Fruit fly (Drosophila melanogaster) whole organism, embryonic: ENCODE measurements around the gene CG9107.

ENCODE experiments used
- Adf1 ChIP-seq: fragments of 200-800 bp; sonication (Bioruptor generic); IDR thresholded peaks from 2 replicates; pipeline ENCODE4 v1.3.6; 2022; ENCODE audit warnings: missing biosample characterization, missing genetic modification characterization
- B-H1 ChIP-seq: fragments of 200-800 bp; sonication (Bioruptor generic); IDR thresholded peaks from 3 replicates; pipeline ENCODE4 v1.3.6; 2022; ENCODE audit warnings: missing biosample characterization, missing genetic modification characterization
- CG1024 ChIP-seq: fragments of 200-800 bp; sonication (Bioruptor generic); IDR thresholded peaks from 2 replicates; pipeline ENCODE4 v1.3.6; 2022; ENCODE audit warnings: missing biosample characterization, missing genetic modification characterization
- CG11085 ChIP-seq: fragments of 200-800 bp; sonication (Bioruptor generic); IDR thresholded peaks from 2 replicates; pipeline ENCODE4 v1.3.6; 2022; ENCODE audit warnings: missing biosample characterization, missing genetic modification characterization
- CG12299 ChIP-seq: fragments of 200-800 bp; sonication (Bioruptor generic); optimal IDR thresholded peaks from 2 replicates; lab custom pipeline; 2018; ENCODE audit warnings: missing biosample characterization, mild to moderate bottlenecking, missing genetic modification characterization
- CG12659 ChIP-seq: fragments of 200-800 bp; sonication (Bioruptor generic); optimal IDR thresholded peaks from 3 replicates; lab custom pipeline; 2017; ENCODE audit warnings: mild to moderate bottlenecking, missing biosample characterization, missing genetic modification reagents, missing genetic modification characterization
- CG15269 ChIP-seq: fragments of 200-800 bp; sonication (Bioruptor generic); optimal IDR thresholded peaks from 2 replicates; lab custom pipeline; 2018; ENCODE audit warnings: missing biosample characterization, mild to moderate bottlenecking, missing genetic modification characterization, moderate library complexity
- CG15514 ChIP-seq: fragments of 200-800 bp; sonication (Bioruptor generic); optimal IDR thresholded peaks from 3 replicates; lab custom pipeline; 2017; ENCODE audit warnings: missing biosample characterization, missing genetic modification characterization, mild to moderate bottlenecking, moderate library complexity, missing genetic modification reagents
- CG17328 ChIP-seq: fragments of 200-800 bp; sonication (Bioruptor generic); IDR thresholded peaks from 2 replicates; pipeline ENCODE4 v1.3.6; 2022; ENCODE audit warnings: missing biosample characterization, missing genetic modification characterization
- CG17385 ChIP-seq: fragments of 200-800 bp; sonication (Bioruptor generic); optimal IDR thresholded peaks from 3 replicates; lab custom pipeline; 2018; ENCODE audit warnings: missing biosample characterization, mild to moderate bottlenecking, missing genetic modification characterization
- CG30403 ChIP-seq: fragments of 200-800 bp; sonication (Bioruptor generic); optimal IDR thresholded peaks from 3 replicates; lab custom pipeline; 2016; ENCODE audit warnings: missing biosample characterization, missing genetic modification characterization
- CG30431 ChIP-seq: fragments of 200-800 bp; sonication (Bioruptor generic); optimal IDR thresholded peaks from 2 replicates; lab custom pipeline; 2017; ENCODE audit warnings: missing biosample characterization, missing genetic modification characterization
- CG4617 ChIP-seq: fragments of 200-800 bp; sonication (Bioruptor generic); optimal IDR thresholded peaks from 3 replicates; lab custom pipeline; 2016; ENCODE audit warnings: missing biosample characterization, missing genetic modification characterization, borderline replicate concordance
- CG6765 ChIP-seq: fragments of 200-800 bp; sonication (Bioruptor generic); optimal IDR thresholded peaks from 3 replicates; lab custom pipeline; 2017; ENCODE audit warnings: missing biosample characterization, mild to moderate bottlenecking, missing genetic modification characterization
- CG8944 ChIP-seq: fragments of 200-800 bp; sonication (Bioruptor generic); optimal IDR thresholded peaks from 3 replicates; lab custom pipeline; 2016; ENCODE audit warnings: missing biosample characterization, missing genetic modification characterization
- D ChIP-seq, 2 experiments: fragments of 200-800 bp in 1 of 2; fragments of >200 bp in 1 of 2; sonication (Bioruptor generic) in 1 of 2; optimal IDR thresholded peaks; 2 replicates in 1 of 2; 3 replicates in 1 of 2; lab custom pipeline; 2017; ENCODE audit warnings: mild to moderate bottlenecking in 1 of 2, missing biosample characterization in 1 of 2, missing genetic modification characterization in 1 of 2, missing genetic modification reagents in 1 of 2
- Fer3 ChIP-seq: fragments of 200-800 bp; sonication (Bioruptor generic); optimal IDR thresholded peaks from 2 replicates; lab custom pipeline; 2018; ENCODE audit warnings: missing biosample characterization, mild to moderate bottlenecking, missing genetic modification characterization, moderate library complexity
- HLH54F ChIP-seq: fragments of 200-800 bp; sonication (Bioruptor generic); optimal IDR thresholded peaks from 3 replicates; lab custom pipeline; 2016; ENCODE audit warnings: missing biosample characterization, missing genetic modification characterization
- MESR4 ChIP-seq: fragments of 200-800 bp; sonication (Bioruptor generic); optimal IDR thresholded peaks from 2 replicates; lab custom pipeline; 2018; ENCODE audit warnings: missing biosample characterization, mild to moderate bottlenecking, missing genetic modification characterization, moderate library complexity
- Med ChIP-seq: fragments of 200-800 bp; sonication (Bioruptor generic); peaks from one replicate; lab custom pipeline; 2016; ENCODE audit warnings: missing biosample characterization, missing genetic modification characterization, mild to moderate bottlenecking, inconsistent platforms, moderate library complexity
- Nf-YB ChIP-seq: fragments of 200-800 bp; sonication (Bioruptor generic); optimal IDR thresholded peaks from 3 replicates; lab custom pipeline; 2019; ENCODE audit warnings: missing biosample characterization, mild to moderate bottlenecking, missing genetic modification characterization, moderate library complexity
- Oli ChIP-seq: fragments of 200-800 bp; sonication (Bioruptor generic); optimal IDR thresholded peaks from 2 replicates; lab custom pipeline; 2018; ENCODE audit warnings: missing biosample characterization, mild to moderate bottlenecking, missing genetic modification characterization, moderate library complexity
- Opbp ChIP-seq: fragments of 200-800 bp; sonication (Bioruptor generic); IDR thresholded peaks from 3 replicates; pipeline ENCODE4 v1.3.6; 2022; ENCODE audit warnings: missing biosample characterization, missing genetic modification characterization; ENCODE audit not compliant: partially characterized antibody
- Sry-β ChIP-seq: fragments of 200-800 bp; sonication (Bioruptor generic); optimal IDR thresholded peaks from 2 replicates; lab custom pipeline; 2018; ENCODE audit warnings: missing biosample characterization, mild to moderate bottlenecking, missing genetic modification characterization, moderate library complexity
- Xbp1 ChIP-seq: fragments of 200-800 bp; sonication (Bioruptor generic); optimal IDR thresholded peaks from 3 replicates; lab custom pipeline; 2016; ENCODE audit warnings: missing biosample characterization, mild to moderate bottlenecking, missing genetic modification characterization
- ara ChIP-seq: fragments of 200-800 bp; sonication (Bioruptor generic); IDR thresholded peaks from 2 replicates; pipeline ENCODE4 v1.3.6; 2022; ENCODE audit warnings: missing biosample characterization, missing genetic modification characterization
- ato ChIP-seq: fragments of 200-800 bp; sonication (Bioruptor generic); IDR thresholded peaks from 2 replicates; pipeline ENCODE4 v1.3.6; 2022; ENCODE audit warnings: missing biosample characterization, missing genetic modification characterization; ENCODE audit not compliant: partially characterized antibody
- br ChIP-seq: fragments of >200 bp; optimal IDR thresholded peaks from 2 replicates; lab custom pipeline; 2017
- crol ChIP-seq: fragments of 200-800 bp; sonication (Bioruptor generic); IDR thresholded peaks from 2 replicates; pipeline ENCODE4 v1.3.6; 2022; ENCODE audit warnings: missing biosample characterization, missing genetic modification characterization
- dmrt11E ChIP-seq: fragments of 200-800 bp; sonication (Bioruptor generic); optimal IDR thresholded peaks from 3 replicates; lab custom pipeline; 2018; ENCODE audit warnings: missing biosample characterization, mild to moderate bottlenecking, missing genetic modification characterization, moderate library complexity
- dmrt99B ChIP-seq: fragments of 200-800 bp; sonication (Bioruptor generic); optimal IDR thresholded peaks from 2 replicates; lab custom pipeline; 2018; ENCODE audit warnings: missing biosample characterization, mild to moderate bottlenecking, missing genetic modification characterization, moderate library complexity
- fd96Cb ChIP-seq: fragments of 200-800 bp; sonication (Bioruptor generic); optimal IDR thresholded peaks from 2 replicates; lab custom pipeline; 2018; ENCODE audit warnings: missing biosample characterization, mild to moderate bottlenecking, missing genetic modification characterization, moderate library complexity
- gsb-n ChIP-seq: fragments of 200-800 bp; sonication (Bioruptor generic); optimal IDR thresholded peaks from 3 replicates; lab custom pipeline; 2018; ENCODE audit warnings: missing biosample characterization, mild to moderate bottlenecking, missing genetic modification characterization
- hkb ChIP-seq, 2 experiments: fragments of 200-800 bp in 1 of 2; fragments of >200 bp in 1 of 2; sonication (Bioruptor generic) in 1 of 2; IDR thresholded peaks in 1 of 2; optimal IDR thresholded peaks in 1 of 2; 2 replicates each; pipeline versions ENCODE4 v1.3.6 to Lab custom; 2017 to 2022; ENCODE audit warnings: missing biosample characterization in 1 of 2, missing genetic modification characterization in 1 of 2
- ind ChIP-seq: fragments of 200-800 bp; sonication (Bioruptor generic); optimal IDR thresholded peaks from 3 replicates; lab custom pipeline; 2016; ENCODE audit warnings: missing biosample characterization, missing genetic modification characterization
- lbe ChIP-seq: fragments of 200-800 bp; sonication (Bioruptor generic); optimal IDR thresholded peaks from 2 replicates; lab custom pipeline; 2016; ENCODE audit warnings: missing biosample characterization, mild to moderate bottlenecking, missing genetic modification characterization
- pan ChIP-seq, 4 experiments: fragments of >200 bp in 3 of 4; fragments of 200-800 bp in 1 of 4; sonication (Bioruptor generic) in 1 of 4; optimal IDR thresholded peaks in 3 of 4; IDR thresholded peaks in 1 of 4; 2 replicates each; pipeline versions ENCODE4 v1.3.6 to Lab custom; 2017 to 2022; ENCODE audit warnings: missing biosample characterization in 2 of 4, missing genetic modification characterization in 2 of 4, mixed read lengths in 1 of 4
- pho ChIP-seq: fragments of 200-800 bp; sonication (Bioruptor generic); optimal IDR thresholded peaks from 2 replicates; lab custom pipeline; 2016; ENCODE audit warnings: missing biosample characterization, missing genetic modification characterization
- row ChIP-seq: fragments of 200-800 bp; sonication (Bioruptor generic); IDR thresholded peaks from 3 replicates; pipeline ENCODE4 v1.3.6; 2022; ENCODE audit warnings: missing biosample characterization, missing genetic modification characterization
- slbo ChIP-seq: fragments of 200-800 bp; sonication (Bioruptor generic); IDR thresholded peaks from 2 replicates; pipeline ENCODE4 v1.3.6; 2022; ENCODE audit warnings: missing biosample characterization, missing genetic modification characterization
- sr ChIP-seq: fragments of 200-800 bp; sonication (Bioruptor generic); IDR thresholded peaks from 3 replicates; pipeline ENCODE4 v1.3.6; 2022; ENCODE audit warnings: missing biosample characterization, missing genetic modification characterization
- ssp ChIP-seq: fragments of 200-800 bp; sonication (Bioruptor generic); IDR thresholded peaks from 2 replicates; pipeline ENCODE4 v1.3.6; 2022; ENCODE audit warnings: missing biosample characterization, missing genetic modification characterization
- sug ChIP-seq: fragments of 200-800 bp; optimal IDR thresholded peaks from 2 replicates; lab custom pipeline; 2019; ENCODE audit warnings: missing biosample characterization, mild to moderate bottlenecking, missing genetic modification characterization, moderate library complexity
- trem ChIP-seq: fragments of 200-800 bp; optimal IDR thresholded peaks from 3 replicates; lab custom pipeline; 2019; ENCODE audit warnings: missing biosample characterization, mild to moderate bottlenecking, missing genetic modification characterization, moderate library complexity
- trh ChIP-seq: fragments of 200-800 bp; sonication (Bioruptor generic); optimal IDR thresholded peaks from 2 replicates; lab custom pipeline; 2016; ENCODE audit warnings: missing biosample characterization, missing genetic modification characterization
- unc-4 ChIP-seq: fragments of 200-800 bp; sonication (Bioruptor generic); IDR thresholded peaks from 2 replicates; pipeline ENCODE4 v1.3.6; 2022; ENCODE audit warnings: missing biosample characterization, missing genetic modification characterization; ENCODE audit not compliant: partially characterized antibody
- vfl ChIP-seq: fragments of 200-800 bp; sonication (Bioruptor generic); optimal IDR thresholded peaks from 2 replicates; lab custom pipeline; 2016; ENCODE audit warnings: missing biosample characterization, missing genetic modification characterization
- zen ChIP-seq: fragments of 200-800 bp; sonication (Bioruptor generic); optimal IDR thresholded peaks from 3 replicates; lab custom pipeline; 2018; ENCODE audit warnings: missing biosample characterization, mild to moderate bottlenecking, missing genetic modification characterization, moderate library complexity

CG9107 gene

DNA sequence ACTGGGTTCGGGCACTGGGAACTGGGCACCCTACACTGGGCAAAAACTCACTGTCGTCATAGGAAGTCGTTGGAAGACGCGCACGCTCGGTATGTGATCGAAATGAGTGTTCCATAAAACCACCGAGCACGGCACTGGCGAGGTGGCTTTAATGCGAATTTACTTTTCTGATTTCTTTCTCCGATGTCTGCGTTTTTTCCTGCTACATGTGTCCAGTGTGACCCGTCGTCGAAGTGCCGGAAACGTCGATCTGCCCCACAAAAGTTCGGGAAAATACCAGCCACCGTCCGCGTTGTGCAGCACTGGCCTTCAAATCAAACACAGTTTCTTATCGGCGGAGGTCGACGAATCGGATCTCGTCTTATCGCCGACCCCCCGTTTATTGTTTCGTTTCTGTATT is 25.1 kb downstream of the CG9107 start, which contains the start of gene Kdm5 (continued):
- TF ChIP-seq dmrt99B (tag; lab: Kevin White, UChicago) (no peak), hkb (optimal IDR thresholded peaks at IDR 0.05; lab: Kevin White, UChicago) (no peak), hkb (GFP tag; IDR thresholded peaks at IDR 0.05; lab: Robert Waterston, UW) (peak; percentile 41; the same call in 1 of the 2 replicates), CG12659 (peak; percentile 76), ssp (GFP tag; lab: Robert Waterston, UW) (peak; percentile 30; the same call in 1 of the 2 replicates), br (lab: Kevin White, UChicago) (no peak), Sry-β (GFP tag; lab: Kevin White, UChicago) (no peak), slbo (GFP tag; lab: Robert Waterston, UW) (peak; percentile 58), trh (GFP tag; lab: Kevin White, UChicago) (no peak), zen (peak; percentile 16), unc-4 (GFP tag; lab: Robert Waterston, UW) (0 out of 2 replicates have a peak, but pooled peaks have one; percentile 26), fd96Cb (no peak), CG6765 (GFP tag; lab: Kevin White, UChicago) (peak; percentile 55), CG17385 (GFP tag; lab: Kevin White, UChicago) (no peak), pan (optimal IDR thresholded peaks at IDR 0.05; lab: Kevin White, UChicago) (no peak), pan (GFP tag; optimal IDR thresholded peaks at IDR 0.05 in 1 of 2, IDR thresholded peaks at IDR 0.05 in 1 of 2) (peak in 1 of 2 experiments; percentile 49), D (optimal IDR thresholded peaks at IDR 0.05; lab: Kevin White, UChicago) (peak; percentile 24), D (GFP tag; optimal IDR thresholded peaks at IDR 0.05; lab: Kevin White, UChicago) (no peak), Adf1 (GFP tag; lab: Robert Waterston, UW) (0 out of 2 replicates have a peak, but pooled peaks have one; percentile 27), gsb-n (tag; lab: Kevin White, UChicago) (no peak), CG15514 (GFP tag; lab: Kevin White, UChicago) (peak; percentile 69), ara (peak; percentile 47; the same call in 1 of the 2 replicates), trem (peak; percentile 35), sug (peak; percentile 99), dmrt11E (tag; lab: Kevin White, UChicago) (no peak), ind (GFP tag; lab: Kevin White, UChicago) (no peak), Opbp (GFP tag; lab: Robert Waterston, UW) (no peak; the same call in 2 of the 3 replicates), CG1024 (GFP tag; lab: Robert Waterston, UW) (no peak), CG30403 (GFP tag; lab: Kevin White, UChicago) (peak; percentile 4), Xbp1 (GFP tag; lab: Kevin White, UChicago) (peak; percentile 23), CG30431 (GFP tag; lab: Kevin White, UChicago) (no peak), CG8944 (GFP tag; lab: Kevin White, UChicago) (peak; percentile 23), pho (GFP tag; lab: Kevin White, UChicago) (peak; percentile 42), sr (no peak), CG17328 (GFP tag; lab: Robert Waterston, UW) (0 out of 2 replicates have a peak, but pooled peaks have one; percentile 12), Fer3 (tag; lab: Kevin White, UChicago) (peak; percentile 11), CG15269 (tag; lab: Kevin White, UChicago) (no peak), crol (GFP tag; lab: Robert Waterston, UW) (peak; percentile 48; the same call in 1 of the 2 replicates), MESR4 (GFP tag; lab: Kevin White, UChicago) (peak; percentile 91), CG11085 (no peak), CG4617 (GFP tag; lab: Kevin White, UChicago) (peak; percentile 87), vfl (no peak), Oli (no peak), Med (peak; percentile 93), row (GFP tag; lab: Robert Waterston, UW) (peak; percentile 44), ato (GFP tag; lab: Robert Waterston, UW) (0 out of 2 replicates have a peak, but pooled peaks have one; percentile 51), Nf-YB (GFP tag; lab: Kevin White, UChicago) (peak; percentile 54), B-H1 (GFP tag; lab: Robert Waterston, UW) (no peak), HLH54F (GFP tag; lab: Kevin White, UChicago) (peak; percentile 17), lbe (GFP tag; lab: Kevin White, UChicago) (no peak), CG12299 (tag; lab: Kevin White, UChicago) (no peak)
